Worm (Caenorhabditis elegans): ENCODE measurements around the gene cyp-31A3.

Gene cyp-31A3

DNA sequence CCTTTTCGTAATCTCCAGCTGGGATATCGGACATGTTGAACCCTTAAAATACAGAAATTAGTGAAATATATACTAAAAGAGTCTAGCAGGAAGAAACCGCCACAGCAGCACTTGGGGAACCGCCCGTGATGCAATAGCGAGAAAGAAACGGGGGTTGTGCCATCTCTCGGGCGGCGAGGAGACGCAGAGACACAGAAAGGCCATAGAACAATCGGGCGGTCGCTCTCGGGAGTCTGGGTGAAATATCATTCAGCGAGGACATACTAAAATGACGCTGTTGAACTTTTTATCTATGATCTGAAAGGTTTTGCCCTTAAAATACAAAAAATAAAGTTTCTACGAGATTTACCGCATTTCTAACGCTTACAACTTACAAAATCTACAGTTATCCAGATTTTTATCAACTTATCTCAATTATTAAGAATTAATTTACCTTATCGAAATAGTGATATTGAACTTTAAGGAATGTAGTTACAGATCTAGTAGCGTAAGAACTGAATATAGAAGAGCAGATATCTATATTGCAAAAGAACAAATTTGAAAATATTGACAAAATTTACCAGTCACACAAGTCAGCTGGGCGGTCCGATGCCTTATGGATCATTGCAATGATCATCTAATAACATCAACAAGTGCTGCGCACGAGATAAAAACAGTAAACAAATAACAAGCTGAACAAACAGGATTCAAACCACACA is 12.3 kb upstream of the cyp-31A3 start, which contains the start of gene cyc-2.1 (continued):
- TF ChIP-seq ztf-4 (tag; optimal IDR thresholded peaks at IDR 0.05), result no peak
- no peak for TF ChIP-seq nhr-43 (tag; optimal IDR thresholded peaks at IDR 0.05; ENCODE audit: poor library complexity, severe bottlenecking)
- no peak for TF ChIP-seq nhr-28 (tag; optimal IDR thresholded peaks at IDR 0.05)
- no peak for TF ChIP-seq mml-1 (tag; optimal IDR thresholded peaks at IDR 0.05)
- TF ChIP-seq sea-2 (GFP tag; optimal IDR thresholded peaks at IDR 0.05), result no peak
- TF ChIP-seq daf-12 (tag; optimal IDR thresholded peaks at IDR 0.05), result no peak
- TF ChIP-seq ceh-82 (tag; optimal IDR thresholded peaks at IDR 0.05), result no peak
- TF ChIP-seq nfya-1 (tag; optimal IDR thresholded peaks at IDR 0.05; ENCODE audit: insufficient read depth), result peak; percentile 66
- TF ChIP-seq nhr-67 (tag; optimal IDR thresholded peaks at IDR 0.05), result no peak
- TF ChIP-seq hmg-11 (tag; optimal IDR thresholded peaks at IDR 0.05), result peak; percentile 82
- peak; percentile 83 for TF ChIP-seq lin-15B (tag; optimal IDR thresholded peaks at IDR 0.05)
- TF ChIP-seq lsy-12 (tag; optimal IDR thresholded peaks at IDR 0.05), result peak; percentile 68
- TF ChIP-seq R02D3.7 (tag; optimal IDR thresholded peaks at IDR 0.05), result peak; percentile 67

DNA sequence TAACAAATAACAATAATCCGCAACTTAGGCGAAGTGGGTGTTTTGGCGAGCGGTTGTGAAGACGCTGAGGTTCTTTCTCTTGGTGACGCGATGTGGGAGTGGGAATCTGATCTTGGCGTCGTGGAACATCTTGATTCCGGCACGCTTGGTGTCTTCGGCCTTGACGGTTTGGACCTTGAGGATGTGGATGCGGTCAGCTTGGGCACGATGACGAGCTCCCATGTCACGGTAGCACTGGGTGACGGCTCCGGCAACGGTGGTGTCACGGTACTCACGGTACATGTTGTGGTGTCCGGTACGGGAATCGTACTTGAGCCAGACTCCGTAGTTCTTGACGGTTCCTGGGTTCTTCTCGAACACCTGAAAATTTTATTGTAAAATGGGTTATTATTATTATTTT is 11.7 kb upstream of the cyp-31A3 start:
- TF ChIP-seq nhr-237 (tag; optimal IDR thresholded peaks at IDR 0.05), result no peak
- TF ChIP-seq lin-39 (tag; optimal IDR thresholded peaks at IDR 0.05), result no peak
- no peak for TF ChIP-seq nhr-67 (tag; optimal IDR thresholded peaks at IDR 0.05)
- TF ChIP-seq egl-27 (tag; optimal IDR thresholded peaks at IDR 0.05), result no peak

DNA sequence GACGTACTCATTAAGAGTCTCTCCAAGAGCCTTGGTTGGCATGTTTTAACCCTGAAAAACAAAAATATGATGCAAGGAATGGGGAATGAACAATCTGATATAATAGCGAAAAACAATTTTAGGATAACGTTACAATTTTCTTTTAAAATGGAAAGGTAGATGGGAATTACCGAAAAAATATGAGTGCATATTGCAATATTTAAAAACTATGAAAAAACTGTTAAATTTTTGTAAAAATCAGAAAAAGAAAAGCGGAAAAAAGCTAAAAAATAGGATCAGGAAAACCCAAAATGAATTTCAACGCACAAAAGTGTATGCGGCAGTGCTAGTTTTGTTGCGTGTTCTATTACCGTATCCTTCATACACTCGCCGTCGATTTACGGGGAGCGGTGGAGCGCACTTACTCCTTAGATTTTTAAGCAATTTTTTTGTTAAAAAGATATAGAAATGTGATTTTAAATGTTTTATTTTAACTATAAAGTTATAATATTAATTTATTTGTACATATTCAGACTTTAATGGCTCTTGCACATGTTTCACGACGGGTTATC is 11.0 kb upstream of the cyp-31A3 start, which contains the start of the genes rpl-20 and Y17G9B.5:
Gene rpl-20 (minus strand): TSS at position 51 of the 551 bp plus-strand sequence.
Gene Y17G9B.5 (plus strand): TSS at position 513 of the 551 bp plus-strand sequence.
- peak; percentile 64 for TF ChIP-seq ztf-11 (tag; optimal IDR thresholded peaks at IDR 0.05)
- TF ChIP-seq ceh-9 (tag; optimal IDR thresholded peaks at IDR 0.05), result no peak
- peak; percentile 100 for TF ChIP-seq nfya-1 (tag; optimal IDR thresholded peaks at IDR 0.05; ENCODE audit: insufficient read depth)
- TF ChIP-seq pha-4 (tag; optimal IDR thresholded peaks at IDR 0.05), result peak; percentile 100
- TF ChIP-seq elt-1 (tag; optimal IDR thresholded peaks at IDR 0.05), result peak; percentile 97
- TF ChIP-seq ZK546.5 (tag; optimal IDR thresholded peaks at IDR 0.05), result peak; percentile 83
- peak; percentile 100 for TF ChIP-seq R02D3.7 (tag; optimal IDR thresholded peaks at IDR 0.05)
- TF ChIP-seq tbx-2 (tag; optimal IDR thresholded peaks at IDR 0.05), result peak; percentile 98
- TF ChIP-seq nhr-67 (tag; optimal IDR thresholded peaks at IDR 0.05), result peak; percentile 67
- peak; percentile 97 for TF ChIP-seq nhr-77 (tag; optimal IDR thresholded peaks at IDR 0.05)
- peak; percentile 97 for TF ChIP-seq unc-62 (GFP tag; optimal IDR thresholded peaks at IDR 0.05)
- TF ChIP-seq nhr-25 (tag; optimal IDR thresholded peaks at IDR 0.05), result peak; percentile 100
- peak; percentile 39 for TF ChIP-seq nhr-237 (tag; optimal IDR thresholded peaks at IDR 0.05)
- TF ChIP-seq mml-1 (tag; optimal IDR thresholded peaks at IDR 0.05), result no peak
- no peak for TF ChIP-seq nhr-12 (tag; optimal IDR thresholded peaks at IDR 0.05)
- TF ChIP-seq ztf-4 (tag; optimal IDR thresholded peaks at IDR 0.05), result peak; percentile 97
- peak; percentile 98 for TF ChIP-seq ceh-82 (tag; optimal IDR thresholded peaks at IDR 0.05)
- peak; percentile 98 for TF ChIP-seq nhr-11 (tag; optimal IDR thresholded peaks at IDR 0.05)
- peak; percentile 99 for TF ChIP-seq nhr-43 (tag; optimal IDR thresholded peaks at IDR 0.05; ENCODE audit: poor library complexity, severe bottlenecking)
- peak; percentile 91 for TF ChIP-seq ama-1 (optimal IDR thresholded peaks at IDR 0.05)
- TF ChIP-seq unc-39 (tag; optimal IDR thresholded peaks at IDR 0.05), result peak; percentile 42
- TF ChIP-seq zag-1 (tag; optimal IDR thresholded peaks at IDR 0.05), result peak; percentile 87
- peak; percentile 60 for TF ChIP-seq ceh-16 (tag; optimal IDR thresholded peaks at IDR 0.05)
- TF ChIP-seq snpc-4 (tag; optimal IDR thresholded peaks at IDR 0.05), result peak; percentile 98
- TF ChIP-seq elt-2 (tag; optimal IDR thresholded peaks at IDR 0.05), result peak; percentile 98
- peak; percentile 100 for TF ChIP-seq nhr-23 (tag; optimal IDR thresholded peaks at IDR 0.05)
- TF ChIP-seq ceh-28 (tag; optimal IDR thresholded peaks at IDR 0.05), result peak; percentile 98
- TF ChIP-seq egl-27 (tag; optimal IDR thresholded peaks at IDR 0.05), result peak; percentile 94
- no peak for TF ChIP-seq eor-1 (tag; optimal IDR thresholded peaks at IDR 0.05)
- TF ChIP-seq sea-2 (GFP tag; optimal IDR thresholded peaks at IDR 0.05), result peak; percentile 85
- peak; percentile 90 for TF ChIP-seq nhr-76 (tag; optimal IDR thresholded peaks at IDR 0.05)
- peak; percentile 94 to 97 (median 94) for TF ChIP-seq elt-3 (tag; optimal IDR thresholded peaks at IDR 0.05)
- peak; percentile 87 for TF ChIP-seq daf-12 (tag; optimal IDR thresholded peaks at IDR 0.05)
- peak; percentile 94 for TF ChIP-seq fos-1 (tag; optimal IDR thresholded peaks at IDR 0.05)
- peak; percentile 100 for TF ChIP-seq fkh-10 (GFP tag; optimal IDR thresholded peaks at IDR 0.05)
- peak; percentile 100 for TF ChIP-seq hmg-11 (tag; optimal IDR thresholded peaks at IDR 0.05)
- peak; percentile 100 for TF ChIP-seq lsy-12 (tag; optimal IDR thresholded peaks at IDR 0.05)
- TF ChIP-seq jun-1 (tag; optimal IDR thresholded peaks at IDR 0.05), result peak; percentile 99
- TF ChIP-seq aly-2 (tag; optimal IDR thresholded peaks at IDR 0.05), result peak; percentile 97
- TF ChIP-seq pqm-1 (tag; optimal IDR thresholded peaks at IDR 0.05), result peak; percentile 100
- TF ChIP-seq skn-1 (tag; optimal IDR thresholded peaks at IDR 0.05), result peak; percentile 97
- TF ChIP-seq lin-15B (tag; optimal IDR thresholded peaks at IDR 0.05), result peak; percentile 100
- peak; percentile 98 for TF ChIP-seq egl-5 (tag; optimal IDR thresholded peaks at IDR 0.05)
- peak; percentile 83 for TF ChIP-seq fkh-2 (tag; optimal IDR thresholded peaks at IDR 0.05)
- peak; percentile 98 for TF ChIP-seq nhr-28 (tag; optimal IDR thresholded peaks at IDR 0.05)
